Worm (Caenorhabditis elegans) whole organism, midembryonic: Measurements from ENCODE around the gene sri-65.
"Not testable (repeated sequence)": the region's sequence is repeated elsewhere in the genome, so short reads cannot be mapped to it uniquely, and the experiment has no call there.

Experiments used
- cog-1 ChIP-seq: sonication (generic microtip); optimal IDR thresholded peaks from 2 replicates; lab custom pipeline; 2016; ENCODE audit warnings: missing genetic modification characterization, missing compliant biosample characterization
- klf-2 ChIP-seq: fragments of 200-800 bp; sonication (Bioruptor generic); conservative IDR thresholded peaks from 2 replicates; pipeline ENCODE4 v1.3.6; 2022; ENCODE audit warnings: missing genetic modification reagents, missing genetic modification characterization, missing compliant biosample characterization
- med-1 ChIP-seq: sonication (generic microtip); optimal IDR thresholded peaks from 2 replicates; lab custom pipeline; 2017; ENCODE audit warnings: missing genetic modification characterization, mild to moderate bottlenecking, missing compliant biosample characterization, antibody characterized with exemption, missing genetic modification reagents; ENCODE audit not compliant: insufficient read depth
- ztf-23 ChIP-seq: fragments of 200-800 bp; sonication (Bioruptor generic); IDR thresholded peaks from 2 replicates; pipeline ENCODE4 v1.3.6; 2022; ENCODE audit warnings: missing genetic modification reagents, missing genetic modification characterization, missing compliant biosample characterization
- ztf-29 ChIP-seq: fragments of 200-800 bp; sonication (Bioruptor generic); IDR thresholded peaks from 2 replicates; pipeline ENCODE4 v1.3.6; 2022; ENCODE audit warnings: missing genetic modification reagents, missing genetic modification characterization, missing compliant biosample characterization

DNA sequence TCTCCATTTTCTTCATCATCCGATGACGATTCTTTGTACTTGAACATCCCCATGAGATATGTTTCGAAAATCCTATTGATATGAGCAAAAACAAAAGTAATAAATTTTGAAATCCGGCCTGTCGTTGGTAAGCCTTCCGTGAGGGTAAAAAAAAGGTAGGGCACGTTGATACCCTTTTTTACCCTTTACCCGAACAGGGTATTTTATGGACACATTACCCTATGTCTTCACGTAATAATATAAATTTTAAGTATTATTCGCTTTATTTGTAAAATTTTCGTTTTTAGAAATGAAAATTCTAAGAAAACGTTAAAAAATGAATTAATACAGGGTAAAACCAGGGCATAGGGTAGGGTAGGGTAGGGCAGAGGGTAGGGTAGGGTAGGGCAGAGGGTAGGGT is 4.4 kb downstream of the sri-65 start, which contains the start of gene F13A7.7:
- TF ChIP-seq med-1 (GFP tag; lab: Kevin White, UChicago); klf-2 (GFP tag; lab: Robert Waterston, UW); cog-1 (tag; lab: Kevin White, UChicago); ztf-23 (GFP tag; lab: Robert Waterston, UW); ztf-29: not testable (repeated sequence)
